Worm (Caenorhabditis elegans): ENCODE measurements around the gene apm-3.

The apm-3 gene

DNA sequence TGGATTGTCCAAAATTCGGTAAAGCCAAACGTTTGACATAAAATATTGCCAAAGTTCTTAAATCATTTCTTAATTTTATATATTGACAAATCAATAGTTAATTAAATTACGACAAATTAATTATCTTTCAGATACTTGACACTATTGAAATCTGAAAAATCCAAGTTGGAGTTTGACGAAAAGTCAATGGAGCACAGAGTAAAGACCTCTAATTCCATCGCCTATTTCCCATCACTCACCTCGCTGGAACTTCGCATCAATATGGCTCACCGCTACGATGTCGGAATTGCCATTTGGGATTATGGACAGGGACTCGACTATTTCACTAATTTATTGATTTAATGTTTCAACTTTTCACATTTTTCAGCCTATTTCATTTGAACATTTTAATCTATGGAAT is 5.4 kb downstream of the apm-3 start:
- TF ChIP-seq sem-2 (GFP tag; optimal IDR thresholded peaks at IDR 0.05) (no peak), ceh-83 (GFP tag; optimal IDR thresholded peaks at IDR 0.05) (no peak)

DNA sequence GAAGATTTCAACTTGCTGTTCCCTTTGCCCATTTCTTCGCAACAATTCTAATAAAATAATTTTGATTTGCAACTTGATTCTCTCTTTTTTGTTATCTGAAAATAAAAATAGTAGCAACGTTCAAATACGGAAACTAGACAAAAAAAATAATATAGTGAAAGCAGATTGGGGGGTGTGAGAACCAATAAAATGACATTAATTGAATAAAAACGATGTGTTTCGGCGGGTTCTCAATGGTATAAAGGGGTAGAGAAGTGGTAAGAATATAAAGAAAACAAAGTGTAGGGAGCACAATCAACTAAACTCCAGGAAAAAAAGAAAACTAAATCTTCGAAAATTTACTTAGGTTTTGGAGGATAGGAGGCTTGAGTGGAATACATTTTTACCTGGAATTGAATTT is 8.4 kb downstream of the apm-3 start, which contains the start of gene ncs-1:
Gene ncs-1, minus strand, starts transcription at position 101 of the 400 bp plus-strand sequence.
- TF ChIP-seq mls-2 (tag; optimal IDR thresholded peaks at IDR 0.05) (no peak), lin-32 (GFP tag; optimal IDR thresholded peaks at IDR 0.05) (no peak), nhr-2 (tag; optimal IDR thresholded peaks at IDR 0.05) (no peak)

DNA sequence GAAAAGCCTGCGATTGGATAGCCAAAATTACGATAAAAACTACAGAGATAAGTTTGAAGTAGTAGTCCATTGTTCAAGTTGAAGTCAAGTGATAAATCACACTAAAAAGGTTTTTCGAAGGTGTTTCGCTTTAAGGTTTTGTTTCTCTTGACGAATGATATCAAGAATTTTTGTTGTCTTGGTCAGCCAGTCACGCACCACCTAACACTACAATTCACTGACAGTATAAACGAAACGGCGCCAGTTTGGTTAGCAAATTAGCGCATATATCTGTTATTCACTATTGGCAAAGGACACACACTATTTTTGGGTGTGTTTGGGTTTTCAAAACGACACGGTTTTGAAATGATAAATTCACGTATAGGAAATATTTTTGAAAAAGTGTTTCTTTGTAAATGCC is 15.3 kb downstream of the apm-3 start, which contains the start of gene C44C1.6:
Gene C44C1.6, minus strand, starts transcription at position 199 of the 400 bp plus-strand sequence.
- TF ChIP-seq tbx-8 (GFP tag; optimal IDR thresholded peaks at IDR 0.05) (no peak), elt-1 (tag; optimal IDR thresholded peaks at IDR 0.05; ENCODE audit: borderline replicate concordance, insufficient read depth) (no peak), unc-62 (GFP tag; optimal IDR thresholded peaks at IDR 0.05) (no peak), nhr-76 (tag; optimal IDR thresholded peaks at IDR 0.05) (no peak), ceh-39 (tag; optimal IDR thresholded peaks at IDR 0.05) (no peak), unc-39 (tag; optimal IDR thresholded peaks at IDR 0.05) (no peak), ces-1 (GFP tag; optimal IDR thresholded peaks at IDR 0.05) (no peak), M03D4.4 (tag; optimal IDR thresholded peaks at IDR 0.05) (no peak), zip-8 (tag; optimal IDR thresholded peaks at IDR 0.05) (no peak), elt-3 (tag; optimal IDR thresholded peaks at IDR 0.05) (no peak), ceh-43 (GFP tag; optimal IDR thresholded peaks at IDR 0.05) (no peak)

DNA sequence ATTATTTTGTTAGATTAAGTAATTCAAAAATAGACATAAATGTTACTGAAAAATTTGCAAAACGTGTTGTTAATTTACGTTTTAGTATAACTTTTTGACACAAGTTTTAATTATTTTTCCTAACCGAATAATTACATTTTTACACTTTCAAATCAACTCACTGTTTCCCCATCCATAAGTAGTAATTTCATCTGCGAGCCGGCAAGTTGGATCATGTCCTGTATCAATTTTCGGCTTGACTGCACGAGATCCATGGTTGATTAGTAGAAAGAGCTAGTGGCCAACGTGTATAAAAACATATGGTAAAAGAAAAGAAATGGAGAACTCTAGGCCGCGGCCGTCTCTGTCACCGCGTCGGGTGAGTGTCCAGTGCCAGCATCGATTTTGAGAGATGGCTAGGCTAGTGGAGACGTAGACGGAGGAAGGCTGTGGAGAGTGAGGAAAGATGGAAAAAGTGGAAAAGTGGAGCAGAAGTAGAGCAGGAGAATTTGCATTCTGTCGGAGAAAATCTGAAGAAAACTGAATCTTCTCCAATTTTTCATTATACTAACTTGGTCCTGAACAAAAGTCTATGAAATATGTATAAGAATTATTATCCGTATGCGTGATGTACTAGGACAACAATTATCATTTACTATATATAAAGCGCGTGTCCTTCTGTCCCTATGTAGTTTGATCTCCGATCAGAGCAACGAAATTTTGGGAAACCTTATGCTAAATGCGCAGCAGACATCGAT is 19.9 kb downstream of the apm-3 start, which contains the start of gene vps-45:
Gene vps-45, minus strand, starts transcription at position 350 of the 737 bp plus-strand sequence.
- peak; percentile 16 for TF ChIP-seq mls-2 (tag; optimal IDR thresholded peaks at IDR 0.05)
- no peak for TF ChIP-seq hlh-1 (tag; optimal IDR thresholded peaks at IDR 0.05)
- TF ChIP-seq lin-32 (GFP tag; optimal IDR thresholded peaks at IDR 0.05) = peak; percentile 26
- TF ChIP-seq unc-62 (GFP tag; optimal IDR thresholded peaks at IDR 0.05) = no peak
- TF ChIP-seq cnd-1 (tag; optimal IDR thresholded peaks at IDR 0.05) = no peak
- peak; percentile 32 for TF ChIP-seq lsy-2 (tag; optimal IDR thresholded peaks at IDR 0.05)
- TF ChIP-seq unc-120 (tag; optimal IDR thresholded peaks at IDR 0.05; ENCODE audit: poor library complexity, severe bottlenecking) = peak; percentile 8
- peak; percentile 44 for TF ChIP-seq ces-1 (GFP tag; optimal IDR thresholded peaks at IDR 0.05)
- TF ChIP-seq pha-4 (tag; optimal IDR thresholded peaks at IDR 0.05) = no peak
- peak; percentile 37 for TF ChIP-seq ham-2 (GFP tag; optimal IDR thresholded peaks at IDR 0.05)
- TF ChIP-seq ceh-83 (GFP tag; optimal IDR thresholded peaks at IDR 0.05) = no peak
- TF ChIP-seq blmp-1 (tag; optimal IDR thresholded peaks at IDR 0.05) = no peak
- TF ChIP-seq ceh-39 (tag; optimal IDR thresholded peaks at IDR 0.05) = no peak
- TF ChIP-seq nhr-28 (tag; optimal IDR thresholded peaks at IDR 0.05) = no peak

DNA sequence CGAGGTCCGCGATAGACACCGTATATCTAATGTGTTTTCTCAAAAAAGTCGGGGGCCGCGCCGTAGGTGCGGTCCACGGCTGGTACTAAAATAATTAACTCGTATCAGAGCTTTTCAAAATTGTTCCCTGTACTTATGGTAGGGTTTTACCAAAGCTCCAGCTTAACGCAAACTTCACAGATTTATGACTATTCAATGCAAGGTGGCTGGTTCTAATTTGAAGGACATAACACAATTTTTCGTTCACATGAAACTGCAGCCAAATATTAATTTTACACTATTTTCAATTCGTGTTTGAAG is 20.4 kb downstream of the apm-3 start:
- TF ChIP-seq unc-39 (tag; optimal IDR thresholded peaks at IDR 0.05) (no peak), bed-3 (GFP tag; optimal IDR thresholded peaks at IDR 0.05) (no peak), ham-2 (GFP tag; optimal IDR thresholded peaks at IDR 0.05) (no peak), mep-1 (tag; optimal IDR thresholded peaks at IDR 0.05) (no peak), elt-1 (tag; optimal IDR thresholded peaks at IDR 0.05; ENCODE audit: borderline replicate concordance, insufficient read depth) (no peak)

DNA sequence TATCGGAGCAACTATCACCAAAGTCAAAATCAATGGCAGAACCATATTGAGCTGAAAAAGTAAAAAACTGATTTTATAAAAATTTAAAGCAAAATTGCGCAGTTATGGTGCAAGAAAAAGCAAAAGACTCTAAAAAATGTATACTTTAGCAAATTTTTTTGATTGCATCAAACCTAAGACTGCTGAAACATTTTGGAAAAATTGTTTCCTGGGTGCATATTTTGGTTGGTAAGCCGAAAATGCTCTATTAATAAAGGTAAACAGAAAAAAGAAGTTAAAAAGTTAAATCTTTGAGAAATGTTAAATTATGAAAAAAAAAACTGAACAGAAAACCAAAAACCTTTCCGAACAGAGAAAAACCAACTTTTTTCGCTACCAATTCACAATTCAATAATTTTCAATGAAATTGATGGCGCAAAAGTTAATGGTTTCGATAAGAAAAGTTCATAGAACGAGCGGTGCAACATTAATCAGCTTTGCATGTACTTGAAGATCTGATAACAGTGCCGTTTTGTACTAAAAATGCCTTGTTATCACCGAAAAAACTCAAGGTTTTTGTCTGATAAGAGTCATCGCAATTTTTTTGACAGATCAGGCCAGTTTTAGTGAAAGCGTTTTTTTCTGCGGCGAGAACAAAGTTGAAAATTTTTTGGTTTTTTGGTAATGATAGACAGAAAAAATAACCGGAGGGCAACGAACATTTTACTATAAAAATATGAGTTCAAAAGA is 23.3 kb downstream of the apm-3 start, which contains the start of gene abhd-3.2:
Gene abhd-3.2, minus strand, starts transcription at position 51 of the 729 bp plus-strand sequence.
- no peak for TF ChIP-seq sem-2 (GFP tag; optimal IDR thresholded peaks at IDR 0.05)
- TF ChIP-seq unc-62 (GFP tag; optimal IDR thresholded peaks at IDR 0.05) = no peak
- no peak for TF ChIP-seq elt-1 (tag; optimal IDR thresholded peaks at IDR 0.05; ENCODE audit: borderline replicate concordance, insufficient read depth)
- no peak for TF ChIP-seq drap-1 (GFP tag; optimal IDR thresholded peaks at IDR 0.05)
- TF ChIP-seq nhr-28 (tag; optimal IDR thresholded peaks at IDR 0.05) = no peak
- TF ChIP-seq zip-8 (tag; optimal IDR thresholded peaks at IDR 0.05) = no peak
- no peak for TF ChIP-seq ham-2 (GFP tag; optimal IDR thresholded peaks at IDR 0.05)
- no peak for TF ChIP-seq mls-2 (tag; optimal IDR thresholded peaks at IDR 0.05)
- TF ChIP-seq nhr-237 (tag; optimal IDR thresholded peaks at IDR 0.05) = no peak
- TF ChIP-seq ztf-11 (tag; optimal IDR thresholded peaks at IDR 0.05) = no peak
- TF ChIP-seq pha-4 (tag; optimal IDR thresholded peaks at IDR 0.05) = no peak
- no peak for TF ChIP-seq ceh-83 (GFP tag; optimal IDR thresholded peaks at IDR 0.05)
- no peak for TF ChIP-seq unc-39 (tag; optimal IDR thresholded peaks at IDR 0.05)
- TF ChIP-seq sptf-1 (tag; optimal IDR thresholded peaks at IDR 0.05) = no peak
- no peak for TF ChIP-seq lin-32 (GFP tag; optimal IDR thresholded peaks at IDR 0.05)
- TF ChIP-seq lsy-2 (tag; optimal IDR thresholded peaks at IDR 0.05) = no peak
- TF ChIP-seq nhr-2 (tag; optimal IDR thresholded peaks at IDR 0.05) = no peak
- TF ChIP-seq elt-3 (tag; optimal IDR thresholded peaks at IDR 0.05) = no peak

Measured in whole organism, mixed stage, embryonic.